Worm (Caenorhabditis elegans): ENCODE results near the gene ZK131.11.

ce11 chrII:13862453-13862852 is 70.4 kb downstream of the ZK131.11 start:
- no peak for TF ChIP-seq lin-38 (GFP tag; IDR thresholded peaks at IDR 0.05)
- TF ChIP-seq egl-27 (tag; optimal IDR thresholded peaks at IDR 0.05): no peak
- no peak for TF ChIP-seq ama-1 (optimal IDR thresholded peaks at IDR 0.05)
- no peak for TF ChIP-seq fkh-10 (GFP tag; optimal IDR thresholded peaks at IDR 0.05)
- no peak for TF ChIP-seq nhr-10 (tag; optimal IDR thresholded peaks at IDR 0.05)

All from whole organism, L4 larva.